Worm (Caenorhabditis elegans) whole organism, L4/young adult: Measurements from ENCODE around the gene Y71H2B.2.
"Not testable (repeated sequence)": the region's sequence is repeated elsewhere in the genome, so short reads cannot be mapped to it uniquely, and the experiment has no call there.

Source experiments
- W03F9.2 ChIP-seq: fragments of 150-350 bp; optimal IDR thresholded peaks from 2 replicates; lab custom pipeline; 2014; ENCODE audit warnings: missing biosample characterization, missing genetic modification characterization
- him-1 ChIP-seq: sonication (generic microtip); optimal IDR thresholded peaks from 2 replicates; lab custom pipeline; 2016; ENCODE audit warnings: missing genotype, missing genetic modification reagents, missing genetic modification characterization, missing compliant biosample characterization

DNA sequence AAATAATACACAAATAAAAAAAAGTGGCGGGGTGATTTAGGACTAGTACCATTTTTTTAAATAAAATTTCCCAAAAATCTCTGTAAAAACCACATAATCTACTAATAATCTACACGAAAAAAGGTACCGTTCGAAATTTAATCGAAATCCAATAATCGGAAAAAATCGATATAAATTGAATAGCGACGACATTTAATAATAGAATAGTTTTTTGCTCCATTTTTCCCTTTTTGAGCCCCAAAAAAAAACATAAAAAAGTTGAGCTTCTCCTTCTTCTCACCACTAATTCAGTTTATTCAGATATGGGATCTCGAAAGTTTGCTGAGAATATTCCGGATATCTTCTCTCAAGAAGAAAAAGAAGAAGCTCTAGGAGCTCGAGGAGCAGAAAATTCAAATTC lies 15.3 kb upstream of the Y71H2B.2 start, which contains the start of gene Y71H2B.5:
- TF ChIP-seq W03F9.2, him-1 (tag; lab: Kevin White, UChicago): not testable (repeated sequence)
